Fruit fly (Drosophila melanogaster): ENCODE results near the gene CG7974.

dm6 chr3L:1672627-1673026 is 7.7 kb downstream of the CG7974 start, which contains the start of gene CG13930:
- TF ChIP-seq Mnt (GFP tag; optimal IDR thresholded peaks at IDR 0.05) (no peak), CG7045 (GFP tag; optimal IDR thresholded peaks at IDR 0.05) (no peak), CG11617 (GFP tag; optimal IDR thresholded peaks at IDR 0.05) (no peak), kay (GFP tag; ENCODE audit: borderline replicate concordance) (no peak), cnc (optimal IDR thresholded peaks at IDR 0.05) (no peak), toe (GFP tag; optimal IDR thresholded peaks at IDR 0.05) (no peak), cic (GFP tag; optimal IDR thresholded peaks at IDR 0.05) (no peak), ovo (GFP tag; optimal IDR thresholded peaks at IDR 0.05) (no peak), CG5204 (GFP tag; optimal IDR thresholded peaks at IDR 0.05) (no peak), Crg-1 (GFP tag; optimal IDR thresholded peaks at IDR 0.05) (no peak), bab1 (GFP tag; optimal IDR thresholded peaks at IDR 0.05) (no peak)

Data from whole organism, adult.